Fruit fly (Drosophila melanogaster) Kc167 (cell line): ENCODE measurements around the gene vito.

Experiments used
- Myc ChIP-seq: fragments of >200 bp; optimal IDR thresholded peaks from 2 replicates; lab custom pipeline; 2017; ENCODE audit warnings: missing external identifiers
- Sin3A ChIP-seq: fragments of >200 bp; optimal IDR thresholded peaks from 2 replicates; lab custom pipeline; 2018; ENCODE audit warnings: missing external identifiers
- h ChIP-seq: fragments of >200 bp; optimal IDR thresholded peaks from 3 replicates; lab custom pipeline; 2018; ENCODE audit warnings: missing external identifiers
- insv ChIP-seq: fragments of >200 bp; optimal IDR thresholded peaks from 3 replicates; lab custom pipeline; 2018; ENCODE audit warnings: missing external identifiers
- psq ChIP-seq: fragments of >200 bp; optimal IDR thresholded peaks from 2 replicates; lab custom pipeline; 2017; ENCODE audit warnings: missing external identifiers
- ttk ChIP-seq: sonication (Bioruptor generic); optimal IDR thresholded peaks from 2 replicates; lab custom pipeline; 2017; ENCODE audit warnings: missing external identifiers

Gene vito

DNA sequence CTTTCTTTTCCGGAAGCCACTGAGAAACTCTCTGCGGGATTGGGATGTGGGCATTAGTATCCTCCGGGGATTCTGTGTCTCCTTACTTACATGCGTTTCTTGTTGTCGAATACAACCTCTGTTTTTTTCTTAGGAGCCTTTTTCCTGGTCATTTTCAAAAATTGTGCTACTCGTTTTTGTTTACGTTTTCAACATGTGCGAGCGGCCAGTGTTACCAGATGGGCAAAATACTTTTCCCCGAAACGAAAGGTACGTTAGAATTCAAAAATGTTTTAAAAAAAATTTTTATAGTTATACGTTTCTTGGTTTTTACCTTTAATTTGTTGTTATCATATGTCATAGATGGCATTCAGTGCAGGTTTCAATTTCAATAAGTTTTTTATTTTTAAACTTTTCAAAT lies at the start of gene vito:
Gene vito, minus strand, starts transcription at position 220 of the 400 bp plus-strand sequence.
- no peak for TF ChIP-seq Myc
- TF ChIP-seq psq (lab: Kevin White, UChicago), result no peak
- TF ChIP-seq Sin3A (lab: Kevin White, UChicago), result no peak
- TF ChIP-seq ttk (lab: Kevin White, UChicago), result no peak

DNA sequence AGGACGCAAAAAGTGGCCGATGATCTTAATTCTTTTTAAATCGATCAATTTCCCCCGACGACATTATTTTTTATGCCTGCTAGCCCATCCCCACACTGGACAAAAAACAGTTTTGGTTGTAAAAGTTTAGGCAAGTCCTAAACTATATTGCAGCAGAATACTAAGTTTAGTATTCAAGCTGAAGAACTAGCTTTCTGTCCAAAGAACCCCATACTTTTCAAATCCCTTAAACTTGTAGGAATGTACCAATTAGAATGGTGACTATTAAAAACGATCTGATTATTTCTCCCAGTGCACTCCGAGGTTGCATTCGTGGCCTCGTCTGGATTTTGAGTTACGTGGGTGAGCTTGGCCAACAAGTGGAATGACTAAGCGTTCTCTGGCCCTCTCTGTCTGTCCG lies 48.4 kb upstream of the vito start:
- TF ChIP-seq ttk (lab: Kevin White, UChicago) (no peak), Sin3A (lab: Kevin White, UChicago) (no peak), h (lab: Kevin White, UChicago) (no peak), psq (lab: Kevin White, UChicago) (no peak), insv (lab: Kevin White, UChicago) (no peak), Myc (no peak)

DNA sequence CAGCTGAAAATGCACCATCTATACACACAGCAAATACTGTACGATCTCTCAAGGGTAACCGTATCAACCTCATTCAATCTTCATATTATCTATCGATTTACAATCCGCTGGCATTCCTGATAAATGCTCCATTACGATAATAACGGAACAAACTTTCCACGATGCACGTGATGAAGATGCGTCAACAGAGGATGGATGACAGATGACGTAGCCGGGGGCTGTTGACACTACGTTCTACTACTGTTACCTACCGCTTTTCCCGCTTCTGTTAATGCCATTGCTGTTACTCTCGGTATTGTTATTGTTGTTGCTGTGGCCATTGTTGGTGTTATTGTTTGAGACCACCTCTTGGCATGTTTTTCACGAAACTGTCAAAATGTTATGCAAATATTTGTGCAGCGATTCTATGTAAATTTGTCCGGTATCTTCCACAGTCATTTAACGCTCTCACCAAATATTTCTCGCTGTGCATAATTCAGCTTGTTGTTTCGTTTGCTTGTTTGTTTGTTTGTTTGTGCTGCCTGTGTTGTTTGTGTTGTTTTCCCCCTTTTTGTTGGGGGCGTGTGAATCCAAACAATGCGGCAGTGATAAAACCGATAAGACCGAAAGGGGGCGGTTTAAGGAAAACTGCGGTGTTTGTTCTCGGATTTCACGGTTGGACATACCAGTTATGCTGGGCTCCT lies 46.8 kb upstream of the vito start:
- TF ChIP-seq psq (lab: Kevin White, UChicago) (no peak), ttk (lab: Kevin White, UChicago) (no peak), h (lab: Kevin White, UChicago) (no peak), Myc (no peak), insv (lab: Kevin White, UChicago) (no peak), Sin3A (lab: Kevin White, UChicago) (no peak)

DNA sequence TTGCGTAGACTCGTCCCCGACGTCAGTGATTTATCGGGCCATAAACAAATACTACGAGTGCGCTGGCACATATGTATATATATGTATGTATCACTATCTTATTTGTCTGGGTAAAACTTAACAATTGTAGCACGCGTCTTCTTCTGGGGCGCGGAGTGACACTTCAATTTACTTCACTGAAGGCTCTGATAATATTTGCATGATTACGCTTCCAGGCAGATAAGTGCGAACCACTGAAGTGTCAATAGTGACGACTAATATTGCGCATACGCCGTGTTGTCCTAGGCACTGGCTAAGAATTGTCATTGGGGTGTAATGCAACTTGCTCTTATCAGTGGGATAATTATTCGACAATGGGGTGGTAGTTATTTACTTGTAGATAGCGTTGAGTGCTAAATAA lies 44.4 kb upstream of the vito start:
- TF ChIP-seq Sin3A (lab: Kevin White, UChicago) (no peak), insv (lab: Kevin White, UChicago) (no peak), Myc (no peak), ttk (lab: Kevin White, UChicago) (no peak), h (lab: Kevin White, UChicago) (no peak), psq (lab: Kevin White, UChicago) (no peak)

- TF ChIP-seq ttk (lab: Kevin White, UChicago), result no peak
- TF ChIP-seq insv (lab: Kevin White, UChicago), result no peak
- no peak for TF ChIP-seq Sin3A (lab: Kevin White, UChicago)
- no peak for TF ChIP-seq Myc
- no peak for TF ChIP-seq h (lab: Kevin White, UChicago)
- no peak for TF ChIP-seq psq (lab: Kevin White, UChicago)
These were observed 43.7 kb upstream of the vito start for dm6 chr3L:5820793-5821192.

- TF ChIP-seq insv (lab: Kevin White, UChicago) (no peak), h (lab: Kevin White, UChicago) (no peak), Myc (no peak), ttk (lab: Kevin White, UChicago) (no peak), psq (lab: Kevin White, UChicago) (no peak), Sin3A (lab: Kevin White, UChicago) (no peak)
These were observed 42.9 kb upstream of the vito start for dm6 chr3L:5820039-5820438.

DNA sequence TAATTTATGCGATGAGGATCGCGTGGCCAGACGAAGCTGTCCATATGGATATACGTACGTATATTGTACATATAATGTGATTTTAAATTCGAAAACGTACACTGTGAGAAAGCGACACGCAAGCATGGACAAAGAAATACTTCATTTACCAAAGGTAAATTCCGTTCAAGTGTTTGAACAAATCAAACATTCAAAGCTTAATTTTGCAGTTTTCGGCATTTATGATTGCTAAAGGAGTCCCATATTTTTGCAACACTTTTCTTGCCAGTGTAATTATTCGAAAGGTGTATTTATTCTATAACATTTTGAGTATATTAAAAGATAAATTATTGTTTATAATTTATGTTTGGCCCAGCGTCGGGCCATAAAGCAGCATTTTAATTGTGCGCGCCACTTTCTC lies 42.2 kb upstream of the vito start:
- TF ChIP-seq insv (lab: Kevin White, UChicago), result no peak
- no peak for TF ChIP-seq h (lab: Kevin White, UChicago)

- TF ChIP-seq ttk (lab: Kevin White, UChicago) (no peak), Myc (no peak), insv (lab: Kevin White, UChicago) (no peak), h (lab: Kevin White, UChicago) (no peak), psq (lab: Kevin White, UChicago) (no peak), Sin3A (lab: Kevin White, UChicago) (no peak)
These were observed 40.0 kb upstream of the vito start for dm6 chr3L:5817177-5817576.

- TF ChIP-seq psq (lab: Kevin White, UChicago) (no peak), Sin3A (lab: Kevin White, UChicago) (no peak), ttk (lab: Kevin White, UChicago) (no peak), h (lab: Kevin White, UChicago) (no peak), Myc (no peak), insv (lab: Kevin White, UChicago) (no peak)
These were observed 35.9 kb upstream of the vito start, which contains the start of gene mad2 for dm6 chr3L:5813016-5813415. TSS of gene mad2 (minus strand) at chr3L:5813093.

DNA sequence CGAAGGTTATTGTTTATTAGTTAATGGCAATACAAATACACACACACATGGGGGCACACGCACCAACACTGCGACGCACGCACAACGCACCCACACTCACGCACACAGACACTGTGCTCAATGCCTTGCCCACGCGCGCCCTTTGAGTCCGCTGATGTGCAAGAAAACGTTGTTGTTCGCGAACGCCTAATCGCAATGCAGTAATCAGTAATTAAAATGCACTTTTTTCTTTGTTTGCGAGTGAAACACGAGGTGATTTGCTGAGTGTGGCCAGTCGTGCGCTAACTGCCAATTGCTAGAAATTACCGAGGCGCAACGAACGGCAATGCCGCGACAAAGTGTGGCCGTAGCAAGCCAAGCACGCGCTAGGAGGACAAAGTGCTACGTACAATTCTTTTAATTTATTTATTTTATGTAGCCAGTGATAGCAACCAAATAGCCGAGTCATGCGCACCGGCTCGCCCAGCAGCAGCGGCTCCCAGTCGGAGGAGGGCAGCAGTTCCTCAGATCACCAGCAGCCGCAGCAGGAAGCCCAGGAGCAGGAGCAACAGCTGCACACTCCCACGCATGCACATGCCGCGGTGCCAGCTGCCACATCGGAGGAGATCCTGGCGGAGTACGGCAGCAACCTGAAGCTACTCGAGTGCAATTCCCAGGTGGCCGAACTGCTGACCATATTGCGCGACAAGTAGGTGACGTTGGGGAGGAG lies 33.7 kb upstream of the vito start, which contains the start of the genes S6k and kri:
Gene S6k, minus strand, starts transcription at position 299 of the 709 bp plus-strand sequence.
Gene kri, plus strand, starts transcription at position 341 of the 709 bp plus-strand sequence.
- TF ChIP-seq Sin3A (lab: Kevin White, UChicago) (no peak), insv (lab: Kevin White, UChicago) (no peak), h (lab: Kevin White, UChicago) (no peak), psq (lab: Kevin White, UChicago) (no peak), ttk (lab: Kevin White, UChicago) (no peak), Myc (no peak)

dm6 chr3L:5809642-5810279 lies 32.6 kb upstream of the vito start:
- no peak for TF ChIP-seq Sin3A (lab: Kevin White, UChicago)
- TF ChIP-seq Myc, result no peak
- TF ChIP-seq h (lab: Kevin White, UChicago), result no peak
- TF ChIP-seq psq (lab: Kevin White, UChicago), result no peak
